Worm (Caenorhabditis elegans) whole organism, late embryonic: ENCODE measurements around the gene Y43F8C.16.

ENCODE experiments used
- ceh-14 ChIP-seq: sonication (generic microtip); optimal IDR thresholded peaks from 2 replicates; lab custom pipeline; 2016; ENCODE audit warnings: missing genotype, missing genetic modification characterization, missing compliant biosample characterization
- ceh-9 ChIP-seq: sonication (generic microtip); optimal IDR thresholded peaks from 2 replicates; lab custom pipeline; 2016; ENCODE audit warnings: mild to moderate bottlenecking, missing genetic modification characterization, inconsistent platforms, missing compliant biosample characterization
- dve-1 ChIP-seq: sonication (generic microtip); optimal IDR thresholded peaks from 2 replicates; lab custom pipeline; 2017; ENCODE audit warnings: antibody characterized with exemption, mild to moderate bottlenecking, missing genetic modification characterization, missing compliant biosample characterization
- eyg-1 ChIP-seq: sonication (generic microtip); optimal IDR thresholded peaks from 2 replicates; lab custom pipeline; 2016; ENCODE audit warnings: missing genotype, missing genetic modification characterization, missing compliant biosample characterization
- madf-2 ChIP-seq: sonication (generic microtip); optimal IDR thresholded peaks from 2 replicates; lab custom pipeline; 2017; ENCODE audit warnings: missing genetic modification characterization, missing compliant biosample characterization
- odd-2 ChIP-seq: sonication (generic microtip); optimal IDR thresholded peaks from 2 replicates; lab custom pipeline; 2017; ENCODE audit warnings: antibody characterized with exemption, mild to moderate bottlenecking, missing genetic modification characterization, missing compliant biosample characterization
- pha-2 ChIP-seq: sonication (generic microtip); optimal IDR thresholded peaks from 2 replicates; lab custom pipeline; 2017; ENCODE audit warnings: mild to moderate bottlenecking, missing genetic modification characterization, missing compliant biosample characterization
- ref-2 ChIP-seq: sonication (generic microtip); optimal IDR thresholded peaks from 2 replicates; lab custom pipeline; 2016; ENCODE audit warnings: missing genetic modification characterization, missing compliant biosample characterization
- tbx-7 ChIP-seq: sonication (generic microtip); optimal IDR thresholded peaks from 2 replicates; lab custom pipeline; 2016; ENCODE audit warnings: missing genotype, missing genetic modification characterization, missing compliant biosample characterization
- unc-86 ChIP-seq: sonication (generic microtip); optimal IDR thresholded peaks from 2 replicates; lab custom pipeline; 2016; ENCODE audit warnings: missing genetic modification characterization, missing compliant biosample characterization
- ztf-16 ChIP-seq: sonication (generic microtip); optimal IDR thresholded peaks from 2 replicates; lab custom pipeline; 2017; ENCODE audit warnings: missing genetic modification characterization, missing compliant biosample characterization

Y43F8C.16 gene

DNA sequence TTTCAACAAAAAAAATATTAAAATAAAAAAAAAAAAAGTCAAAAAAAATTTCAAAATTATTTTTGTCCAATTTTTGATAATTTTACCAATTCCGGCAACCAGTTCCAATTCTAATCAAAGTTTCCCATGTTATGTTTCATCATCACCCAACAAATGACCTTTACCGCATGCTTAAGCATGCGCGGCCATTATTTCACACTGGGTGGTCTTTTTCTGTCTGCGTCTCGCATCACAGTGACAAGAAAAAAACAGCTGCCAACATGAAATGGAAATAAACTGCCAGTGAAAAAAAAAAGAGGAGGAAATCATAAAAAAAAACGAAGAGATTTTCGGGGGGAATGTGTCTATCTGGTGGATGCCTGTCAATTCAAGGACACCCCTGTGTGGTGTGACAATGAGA is 49.0 kb downstream of the Y43F8C.16 start:
- TF ChIP-seq ceh-9 (tag; lab: Kevin White, UChicago) (no peak), tbx-7 (tag; lab: Kevin White, UChicago) (no peak), madf-2 (tag; lab: Kevin White, UChicago) (no peak), unc-86 (tag; lab: Kevin White, UChicago) (no peak), eyg-1 (tag; lab: Kevin White, UChicago) (no peak), odd-2 (tag; lab: Kevin White, UChicago) (no peak), pha-2 (tag; lab: Kevin White, UChicago) (no peak), ref-2 (no peak), ztf-16 (no peak)
- TF ChIP-seq, all 69 proteins: peak for 0

DNA sequence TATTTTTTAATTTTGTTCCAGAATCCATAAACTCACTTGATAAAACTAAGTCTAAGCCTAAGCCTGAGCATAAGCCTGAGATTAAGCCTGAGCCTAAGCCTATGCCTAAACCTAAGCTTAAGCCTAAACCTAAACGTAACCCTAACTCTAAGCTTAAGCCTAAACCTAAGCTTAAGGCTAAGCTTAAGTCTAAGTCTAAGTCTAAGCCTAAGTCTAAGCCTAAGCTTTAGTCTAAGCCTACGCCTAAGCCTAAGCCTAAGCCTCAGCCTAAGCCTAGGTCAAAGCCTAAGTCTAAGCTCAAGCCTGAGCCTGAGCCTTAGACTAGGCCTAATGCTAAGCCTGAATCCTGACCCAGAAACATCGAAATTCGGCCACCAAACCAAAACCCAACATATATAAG is 50.7 kb downstream of the Y43F8C.16 start:
- no peak for TF ChIP-seq ceh-14
- no peak for TF ChIP-seq eyg-1 (tag; lab: Kevin White, UChicago)
- TF ChIP-seq dve-1 (tag; lab: Kevin White, UChicago), result peak; percentile 71
